Fruit fly (Drosophila melanogaster) whole organism, embryonic: ENCODE measurements around the gene CG5191.

Experiments used
- CG11456 ChIP-seq: fragments of 200-800 bp; sonication (Bioruptor generic); IDR thresholded peaks from 3 replicates; pipeline ENCODE4 v1.3.6; 2022; ENCODE audit warnings: missing biosample characterization, missing genetic modification characterization
- CG15479 ChIP-seq: fragments of 200-800 bp; sonication (Bioruptor generic); optimal IDR thresholded peaks from 3 replicates; lab custom pipeline; 2019; ENCODE audit warnings: missing biosample characterization, mild to moderate bottlenecking, missing genetic modification characterization, moderate library complexity
- CG15601 ChIP-seq: fragments of 200-800 bp; sonication (Bioruptor generic); optimal IDR thresholded peaks from 3 replicates; lab custom pipeline; 2019; ENCODE audit warnings: missing biosample characterization, mild to moderate bottlenecking, missing genetic modification characterization, moderate library complexity
- CG16863 ChIP-seq: fragments of 200-800 bp; sonication (Bioruptor generic); optimal IDR thresholded peaks from 3 replicates; lab custom pipeline; 2016; ENCODE audit warnings: missing biosample characterization, missing genetic modification characterization
- CG2129 ChIP-seq: fragments of 200-800 bp; sonication (Bioruptor generic); IDR thresholded peaks from 2 replicates; pipeline ENCODE4 v1.3.6; 2022; ENCODE audit warnings: missing biosample characterization, missing genetic modification characterization; ENCODE audit not compliant: partially characterized antibody
- CG33557 ChIP-seq: fragments of 200-800 bp; sonication (Bioruptor generic); optimal IDR thresholded peaks from 2 replicates; lab custom pipeline; 2019; ENCODE audit warnings: missing biosample characterization, mild to moderate bottlenecking, missing genetic modification characterization, moderate library complexity
- CG34422 ChIP-seq: fragments of 200-800 bp; sonication (Bioruptor generic); IDR thresholded peaks from 3 replicates; pipeline ENCODE4 v1.3.6; 2022; ENCODE audit warnings: missing biosample characterization, missing genetic modification characterization
- CG3726 ChIP-seq: fragments of 200-800 bp; sonication (Bioruptor generic); IDR thresholded peaks from 3 replicates; pipeline ENCODE4, ENCODE4 v1.3.6; 2022; ENCODE audit warnings: missing biosample characterization, missing genetic modification characterization
- CG3847 ChIP-seq: fragments of 200-800 bp; sonication (Bioruptor generic); IDR thresholded peaks from 2 replicates; pipeline ENCODE4 v1.3.6; 2022; ENCODE audit warnings: missing biosample characterization, missing genetic modification characterization
- CG6272 ChIP-seq: fragments of 200-800 bp; sonication (Bioruptor generic); IDR thresholded peaks from 2 replicates; pipeline ENCODE4 v1.3.6; 2022; ENCODE audit warnings: missing biosample characterization, missing genetic modification characterization
- CG8089 ChIP-seq: fragments of 200-800 bp; sonication (Bioruptor generic); optimal IDR thresholded peaks from 3 replicates; lab custom pipeline; 2016; ENCODE audit warnings: missing biosample characterization, missing genetic modification characterization
- CG8359 ChIP-seq: fragments of 200-800 bp; sonication (Bioruptor generic); optimal IDR thresholded peaks from 2 replicates; lab custom pipeline; 2017; ENCODE audit warnings: missing biosample characterization, mild to moderate bottlenecking, missing genetic modification characterization, borderline replicate concordance
- CG8478 ChIP-seq: fragments of >200 bp; optimal IDR thresholded peaks from 2 replicates; lab custom pipeline; 2018
- CG9932 ChIP-seq: fragments of 200-800 bp; sonication (Bioruptor generic); IDR thresholded peaks from 2 replicates; pipeline ENCODE4 v1.3.6; 2022; ENCODE audit warnings: missing biosample characterization, missing genetic modification characterization
- Chrac-16 ChIP-seq: fragments of 200-800 bp; sonication (Bioruptor generic); optimal IDR thresholded peaks from 3 replicates; lab custom pipeline; 2016; ENCODE audit warnings: missing biosample characterization, missing genetic modification characterization
- Dref ChIP-seq: fragments of 200-800 bp; sonication (Bioruptor generic); IDR thresholded peaks from 2 replicates; pipeline ENCODE4 v1.3.6; 2022; ENCODE audit warnings: missing biosample characterization, missing genetic modification characterization
- Ets65A ChIP-seq: fragments of 200-800 bp; sonication (Bioruptor generic); peaks from one replicate; lab custom pipeline; 2016; ENCODE audit warnings: missing biosample characterization, missing genetic modification characterization
- HLH3B ChIP-seq: fragments of 200-800 bp; sonication (Bioruptor generic); IDR thresholded peaks from 2 replicates; pipeline ENCODE4 v1.3.6; 2022; ENCODE audit warnings: missing biosample characterization, missing genetic modification characterization
- HmgZ ChIP-seq: fragments of 200-800 bp; sonication (Bioruptor generic); optimal IDR thresholded peaks from 2 replicates; lab custom pipeline; 2018; ENCODE audit warnings: missing biosample characterization, mild to moderate bottlenecking, missing genetic modification characterization
- Lim3 ChIP-seq: fragments of 200-800 bp; sonication (Bioruptor generic); IDR thresholded peaks from 2 replicates; pipeline ENCODE4 v1.3.6; 2022; ENCODE audit warnings: missing biosample characterization, missing genetic modification characterization
- Lpt ChIP-seq: fragments of >200 bp; optimal IDR thresholded peaks from 2 replicates; lab custom pipeline; 2018; ENCODE audit warnings: missing biosample characterization, missing genetic modification characterization
- Med ChIP-seq: fragments of 200-800 bp; sonication (Bioruptor generic); peaks from one replicate; lab custom pipeline; 2016; ENCODE audit warnings: missing biosample characterization, missing genetic modification characterization, mild to moderate bottlenecking, inconsistent platforms, moderate library complexity
- Optix ChIP-seq: fragments of 200-800 bp; sonication (Bioruptor generic); IDR thresholded peaks from 3 replicates; pipeline ENCODE4 v1.3.6; 2022; ENCODE audit warnings: missing biosample characterization, missing genetic modification characterization
- Ptx1 ChIP-seq: fragments of 200-800 bp; sonication (Bioruptor generic); IDR thresholded peaks from 2 replicates; pipeline ENCODE4 v1.3.6; 2022; ENCODE audit warnings: missing biosample characterization, missing genetic modification characterization
- Scr ChIP-seq: fragments of 200-800 bp; sonication (Bioruptor generic); IDR thresholded peaks from 2 replicates; pipeline ENCODE4 v1.3.6; 2022; ENCODE audit warnings: missing biosample characterization, missing genetic modification characterization; ENCODE audit not compliant: partially characterized antibody
- Six4 ChIP-seq: fragments of 200-800 bp; sonication (Bioruptor generic); optimal IDR thresholded peaks from 2 replicates; lab custom pipeline; 2016; ENCODE audit warnings: missing biosample characterization, missing genetic modification characterization
- Stat92E ChIP-seq, 3 experiments: fragments of >200 bp in 2 of 3; fragments of 200-800 bp in 1 of 3; sonication (Bioruptor generic) in 1 of 3; optimal IDR thresholded peaks; 2 replicates each; lab custom pipeline; 2017 to 2019; ENCODE audit warnings: missing biosample characterization in 3 of 3, missing genetic modification characterization in 3 of 3, mild to moderate bottlenecking in 1 of 3, moderate library complexity in 1 of 3
- TFAM ChIP-seq: fragments of 200-800 bp; sonication (Bioruptor generic); optimal IDR thresholded peaks from 2 replicates; lab custom pipeline; 2017; ENCODE audit warnings: missing biosample characterization, missing genetic modification characterization, inconsistent platforms
- al ChIP-seq: fragments of 200-800 bp; sonication (Bioruptor generic); IDR thresholded peaks from 2 replicates; pipeline ENCODE4 v1.3.6; 2022; ENCODE audit warnings: missing biosample characterization, missing genetic modification characterization
- ara ChIP-seq: fragments of 200-800 bp; sonication (Bioruptor generic); IDR thresholded peaks from 2 replicates; pipeline ENCODE4 v1.3.6; 2022; ENCODE audit warnings: missing biosample characterization, missing genetic modification characterization
- az2 ChIP-seq: fragments of 200-800 bp; sonication (Bioruptor generic); optimal IDR thresholded peaks from 3 replicates; lab custom pipeline; 2016; ENCODE audit warnings: missing biosample characterization, missing genetic modification characterization
- cad ChIP-seq: fragments of >200 bp; optimal IDR thresholded peaks from 2 replicates; lab custom pipeline; 2017; ENCODE audit warnings: missing biosample characterization, missing genetic modification characterization
- cg ChIP-seq: fragments of 200-800 bp; sonication (Bioruptor generic); optimal IDR thresholded peaks from 3 replicates; lab custom pipeline; 2019; ENCODE audit warnings: missing biosample characterization, mild to moderate bottlenecking, missing genetic modification characterization, moderate library complexity
- crol ChIP-seq: fragments of 200-800 bp; sonication (Bioruptor generic); IDR thresholded peaks from 2 replicates; pipeline ENCODE4 v1.3.6; 2022; ENCODE audit warnings: missing biosample characterization, missing genetic modification characterization
- disco-r ChIP-seq: fragments of 200-800 bp; sonication (Bioruptor generic); optimal IDR thresholded peaks from 2 replicates; lab custom pipeline; 2016; ENCODE audit warnings: missing biosample characterization, missing genetic modification characterization
- grn ChIP-seq: fragments of 200-800 bp; sonication (Bioruptor generic); optimal IDR thresholded peaks from 3 replicates; lab custom pipeline; 2017; ENCODE audit warnings: missing biosample characterization, missing genetic modification characterization
- gro ChIP-seq: fragments of 200-800 bp; sonication (Bioruptor generic); optimal IDR thresholded peaks from 2 replicates; lab custom pipeline; 2016; ENCODE audit warnings: missing biosample characterization, missing genetic modification characterization
- h ChIP-seq: fragments of >200 bp; optimal IDR thresholded peaks from 2 replicates; lab custom pipeline; 2017
- hkb ChIP-seq, 2 experiments: fragments of 200-800 bp in 1 of 2; fragments of >200 bp in 1 of 2; sonication (Bioruptor generic) in 1 of 2; IDR thresholded peaks in 1 of 2; optimal IDR thresholded peaks in 1 of 2; 2 replicates each; pipeline versions ENCODE4 v1.3.6 to Lab custom; 2017 to 2022; ENCODE audit warnings: missing biosample characterization in 1 of 2, missing genetic modification characterization in 1 of 2
- insv ChIP-seq, 2 experiments: fragments of 200-800 bp; sonication (Bioruptor generic); optimal IDR thresholded peaks; 3 replicates each; lab custom pipeline; 2016 to 2018; ENCODE audit warnings: missing biosample characterization in 2 of 2, missing genetic modification characterization in 2 of 2
- jumu ChIP-seq: fragments of 200-800 bp; sonication (Bioruptor generic); optimal IDR thresholded peaks from 3 replicates; lab custom pipeline; 2016; ENCODE audit warnings: missing biosample characterization, missing genetic modification characterization
- kni ChIP-seq: fragments of 200-800 bp; sonication (Bioruptor generic); optimal IDR thresholded peaks from 3 replicates; lab custom pipeline; 2017; ENCODE audit warnings: mild to moderate bottlenecking, missing biosample characterization, missing genetic modification reagents, missing genetic modification characterization
- so ChIP-seq: fragments of 200-800 bp; sonication (Bioruptor generic); IDR thresholded peaks from 3 replicates; pipeline ENCODE4 v1.3.6; 2022; ENCODE audit warnings: missing biosample characterization, missing genetic modification characterization
- stwl ChIP-seq: fragments of 200-800 bp; sonication (Bioruptor generic); optimal IDR thresholded peaks from 3 replicates; lab custom pipeline; 2018; ENCODE audit warnings: missing biosample characterization, mild to moderate bottlenecking, missing genetic modification characterization, moderate library complexity
- tll ChIP-seq, 2 experiments: fragments of 200-800 bp in 1 of 2; fragments of >200 bp in 1 of 2; sonication (Bioruptor generic) in 1 of 2; optimal IDR thresholded peaks; 2 replicates each; lab custom pipeline; 2017 to 2019; ENCODE audit warnings: missing biosample characterization in 2 of 2, missing genetic modification characterization in 2 of 2, mild to moderate bottlenecking in 1 of 2, moderate library complexity in 1 of 2
- toy ChIP-seq: fragments of 200-800 bp; sonication (Bioruptor generic); IDR thresholded peaks from 2 replicates; pipeline ENCODE4 v1.3.6; 2022; ENCODE audit warnings: missing biosample characterization, missing genetic modification characterization
- vfl ChIP-seq: fragments of 200-800 bp; sonication (Bioruptor generic); optimal IDR thresholded peaks from 2 replicates; lab custom pipeline; 2016; ENCODE audit warnings: missing biosample characterization, missing genetic modification characterization
- z ChIP-seq: fragments of 200-800 bp; sonication (Bioruptor generic); IDR thresholded peaks from 3 replicates; pipeline ENCODE4 v1.3.6; 2022; ENCODE audit warnings: missing biosample characterization, missing genetic modification characterization
- zfh1 ChIP-seq: fragments of 200-800 bp; sonication (Bioruptor generic); IDR thresholded peaks from 3 replicates; pipeline ENCODE4 v1.3.6; 2022; ENCODE audit warnings: missing biosample characterization, missing genetic modification characterization

Gene CG5191

DNA sequence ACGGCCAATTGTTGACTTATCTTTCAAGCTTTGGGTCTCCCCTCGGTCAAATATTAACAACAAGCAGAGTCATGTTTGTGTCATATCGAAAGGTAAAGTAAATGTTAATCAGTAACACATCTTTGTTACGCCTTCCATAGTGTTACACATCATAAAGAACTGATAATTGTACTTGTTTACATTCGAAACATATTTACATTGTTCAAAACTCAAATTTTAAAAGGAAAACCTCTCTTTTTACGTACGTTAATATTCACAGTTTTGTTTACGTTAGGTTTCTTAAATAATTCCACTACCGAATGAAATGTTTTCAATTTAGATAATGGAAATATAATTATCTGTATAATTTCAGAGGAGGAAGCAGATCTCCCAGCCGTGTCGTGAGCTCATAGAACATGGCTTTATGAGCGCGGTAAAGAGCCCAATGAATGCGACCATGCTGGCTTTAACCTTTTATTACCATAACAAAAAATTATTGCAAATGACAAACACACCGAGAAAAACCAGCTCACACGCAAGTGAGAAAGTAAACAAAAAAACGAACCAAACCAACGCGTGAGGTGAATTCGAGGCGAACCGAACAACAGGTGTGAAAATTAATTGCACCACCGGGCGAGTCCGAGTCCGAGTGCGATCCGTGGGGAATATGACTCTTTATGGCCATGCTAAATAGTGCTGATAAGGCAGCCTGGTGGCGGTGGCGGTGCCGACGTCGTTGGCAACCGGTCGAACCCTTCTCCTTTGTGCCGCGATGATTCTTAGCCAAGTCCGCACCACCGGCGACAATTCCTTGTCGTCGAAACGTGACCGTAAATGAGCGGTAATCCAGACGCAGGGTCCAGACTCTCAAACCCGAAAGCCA lies 18.2 kb upstream of the CG5191 start (continued):
- TF ChIP-seq CG6272 (no peak), insv (GFP tag; optimal IDR thresholded peaks at IDR 0.05; lab: Kevin White, UChicago) (peak in 1 of 2 experiments; percentile 32), tll (GFP tag; optimal IDR thresholded peaks at IDR 0.05; lab: Kevin White, UChicago) (no peak), Six4 (GFP tag; lab: Kevin White, UChicago) (peak; percentile 34), CG33557 (peak; percentile 84), CG34422 (GFP tag; lab: Robert Waterston, UW) (0 out of 3 replicates have a peak, but pooled peaks have one; percentile 24), HLH3B (GFP tag; lab: Robert Waterston, UW) (peak; percentile 49; the same call in 1 of the 2 replicates), gro (GFP tag; lab: Kevin White, UChicago) (no peak), CG3726 (GFP tag; lab: Robert Waterston, UW) (no peak), CG8359 (GFP tag; lab: Kevin White, UChicago) (peak; percentile 5), z (peak; percentile 52; the same call in 1 of the 3 replicates), toy (GFP tag; lab: Robert Waterston, UW) (no peak)

DNA sequence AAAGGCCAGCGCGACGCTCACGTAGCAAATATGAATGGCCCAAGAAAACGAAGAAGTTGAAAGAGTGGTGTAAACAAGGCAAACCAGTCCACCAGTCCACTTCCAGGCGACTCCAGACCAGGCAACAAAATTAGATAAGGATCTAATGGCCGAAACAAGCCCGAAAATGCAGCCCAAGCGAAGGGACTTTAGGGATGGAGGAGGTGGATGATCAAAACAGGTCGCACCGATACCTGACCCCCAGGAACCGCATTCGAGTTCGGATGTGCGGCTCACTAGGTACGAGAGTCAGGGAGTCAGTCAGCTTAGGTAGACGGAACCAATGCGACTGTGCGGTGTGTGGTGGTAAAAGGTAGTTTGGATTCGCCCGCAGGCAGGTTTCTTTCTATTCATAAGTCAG lies 17.4 kb upstream of the CG5191 start:
- TF ChIP-seq HmgZ (tag; lab: Kevin White, UChicago) (no peak), CG3847 (GFP tag; lab: Robert Waterston, UW) (no peak), kni (peak; percentile 94), h (lab: Kevin White, UChicago) (no peak), Scr (GFP tag; lab: Robert Waterston, UW) (no peak), Lpt (GFP tag; lab: Kevin White, UChicago) (peak; percentile 23), vfl (GFP tag; lab: Kevin White, UChicago) (peak; percentile 26), CG9932 (GFP tag; lab: Robert Waterston, UW) (no peak), al (GFP tag; lab: Robert Waterston, UW) (no peak), az2 (GFP tag; lab: Kevin White, UChicago) (no peak), TFAM (GFP tag; lab: Kevin White, UChicago) (no peak), crol (GFP tag; lab: Robert Waterston, UW) (0 out of 2 replicates have a peak, but pooled peaks have one; percentile 29), CG8478 (lab: Kevin White, UChicago) (no peak), Chrac-16 (GFP tag; lab: Kevin White, UChicago) (no peak), CG11456 (GFP tag; lab: Robert Waterston, UW) (no peak), so (GFP tag; lab: Robert Waterston, UW) (no peak), hkb (optimal IDR thresholded peaks at IDR 0.05; lab: Kevin White, UChicago) (no peak), hkb (GFP tag; IDR thresholded peaks at IDR 0.05; lab: Robert Waterston, UW) (no peak), stwl (tag; lab: Kevin White, UChicago) (no peak), jumu (no peak), CG8089 (GFP tag; lab: Kevin White, UChicago) (no peak), CG16863 (GFP tag; lab: Kevin White, UChicago) (no peak), Lim3 (GFP tag; lab: Robert Waterston, UW) (no peak), CG15601 (tag; lab: Kevin White, UChicago) (no peak), disco-r (GFP tag; lab: Kevin White, UChicago) (no peak), cad (GFP tag; lab: Kevin White, UChicago) (peak; percentile 27), ara (GFP tag; lab: Robert Waterston, UW) (no peak), grn (peak; percentile 90), CG15479 (GFP tag; lab: Kevin White, UChicago) (peak; percentile 3), Dref (no peak), Med (GFP tag; lab: Kevin White, UChicago) (peak; percentile 61), Ets65A (GFP tag; lab: Kevin White, UChicago) (peak; percentile 28), Ptx1 (GFP tag; lab: Robert Waterston, UW) (no peak), cg (GFP tag; lab: Kevin White, UChicago) (no peak), Optix (no peak), zfh1 (GFP tag; lab: Robert Waterston, UW) (0 out of 3 replicates have a peak, but pooled peaks have one; percentile 6), tll (GFP tag; optimal IDR thresholded peaks at IDR 0.05; lab: Kevin White, UChicago) (peak in 1 of 2 experiments; percentile 99), Stat92E (GFP tag; optimal IDR thresholded peaks at IDR 0.05; lab: Kevin White, UChicago) (peak in 1 of 3 experiments; percentile 89), CG2129 (GFP tag; lab: Robert Waterston, UW) (no peak)
